Worm (Caenorhabditis elegans) whole organism, late embryonic: ENCODE results near the gene F07A11.1.

Experiments
- K02D7.2 ChIP-seq: sonication (generic microtip); optimal IDR thresholded peaks from 2 replicates; lab custom pipeline; 2017; ENCODE audit warnings: mild to moderate bottlenecking, missing genetic modification characterization, missing compliant biosample characterization
- K09A11.1 ChIP-seq: sonication (generic microtip); optimal IDR thresholded peaks from 2 replicates; lab custom pipeline; 2017; ENCODE audit warnings: antibody characterized with exemption, mild to moderate bottlenecking, missing genetic modification characterization, missing compliant biosample characterization; ENCODE audit not compliant: insufficient read depth
- T23F11.4 ChIP-seq: fragments of 200-800 bp; sonication (Bioruptor generic); optimal IDR thresholded peaks from 2 replicates; lab custom pipeline; 2018; ENCODE audit warnings: mild to moderate bottlenecking, missing genetic modification characterization, missing compliant biosample characterization
- Y22D7AL.16 ChIP-seq: sonication (generic microtip); optimal IDR thresholded peaks from 2 replicates; lab custom pipeline; 2016; ENCODE audit warnings: missing genetic modification characterization, missing compliant biosample characterization
- ama-1 ChIP-seq: fragments of 150-350 bp; optimal IDR thresholded peaks from 2 replicates; lab custom pipeline; 2014
- ceh-14 ChIP-seq: sonication (generic microtip); optimal IDR thresholded peaks from 2 replicates; lab custom pipeline; 2016; ENCODE audit warnings: missing genotype, missing genetic modification characterization, missing compliant biosample characterization
- ceh-18 ChIP-seq: sonication (generic microtip); optimal IDR thresholded peaks from 2 replicates; lab custom pipeline; 2016; ENCODE audit warnings: missing genetic modification characterization, missing compliant biosample characterization
- ceh-19 ChIP-seq: fragments of 200-800 bp; sonication (Bioruptor generic); optimal IDR thresholded peaks from 2 replicates; lab custom pipeline; 2018; ENCODE audit warnings: mild to moderate bottlenecking, missing genetic modification characterization, missing compliant biosample characterization
- ceh-24 ChIP-seq: sonication (generic microtip); optimal IDR thresholded peaks from 2 replicates; lab custom pipeline; 2016; ENCODE audit warnings: mild to moderate bottlenecking, missing genetic modification characterization, missing compliant biosample characterization
- ceh-31 ChIP-seq: sonication (generic microtip); optimal IDR thresholded peaks from 2 replicates; lab custom pipeline; 2016; ENCODE audit warnings: missing genetic modification characterization, missing compliant biosample characterization
- ceh-34 ChIP-seq: sonication (generic microtip); optimal IDR thresholded peaks from 2 replicates; lab custom pipeline; 2016; ENCODE audit warnings: mild to moderate bottlenecking, missing genetic modification characterization, missing compliant biosample characterization
- ceh-6 ChIP-seq: fragments of 200-800 bp; sonication (Bioruptor generic); optimal IDR thresholded peaks from 2 replicates; lab custom pipeline; 2018; ENCODE audit warnings: mild to moderate bottlenecking, missing genetic modification characterization, missing compliant biosample characterization
- dve-1 ChIP-seq: sonication (generic microtip); optimal IDR thresholded peaks from 2 replicates; lab custom pipeline; 2017; ENCODE audit warnings: antibody characterized with exemption, mild to moderate bottlenecking, missing genetic modification characterization, missing compliant biosample characterization
- elt-2 ChIP-seq: sonication (generic microtip); optimal IDR thresholded peaks from 2 replicates; lab custom pipeline; 2016; ENCODE audit warnings: missing genetic modification reagents, missing genetic modification characterization, missing compliant biosample characterization
- fax-1 ChIP-seq: sonication (generic microtip); optimal IDR thresholded peaks from 2 replicates; lab custom pipeline; 2016; ENCODE audit warnings: missing genotype, missing genetic modification characterization, missing compliant biosample characterization
- fkh-10 ChIP-seq: fragments of 150-350 bp; optimal IDR thresholded peaks from 2 replicates; lab custom pipeline; 2014; ENCODE audit warnings: missing biosample characterization, missing genetic modification reagents, missing genetic modification characterization
- fkh-6 ChIP-seq: sonication (generic microtip); optimal IDR thresholded peaks from 2 replicates; lab custom pipeline; 2016; ENCODE audit warnings: missing genetic modification characterization, missing compliant biosample characterization
- gmeb-2 ChIP-seq: sonication (generic microtip); optimal IDR thresholded peaks from 2 replicates; lab custom pipeline; 2016; ENCODE audit warnings: missing genetic modification characterization, inconsistent platforms, missing compliant biosample characterization
- hlh-13 ChIP-seq: fragments of 200-800 bp; sonication (Bioruptor generic); optimal IDR thresholded peaks from 2 replicates; lab custom pipeline; 2018; ENCODE audit warnings: mild to moderate bottlenecking, missing genetic modification characterization, missing compliant biosample characterization
- hlh-15 ChIP-seq: sonication (generic microtip); optimal IDR thresholded peaks from 2 replicates; lab custom pipeline; 2016; ENCODE audit warnings: missing genetic modification characterization, missing compliant biosample characterization
- hlh-30 ChIP-seq: sonication (generic microtip); optimal IDR thresholded peaks from 2 replicates; lab custom pipeline; 2017; ENCODE audit warnings: antibody characterized with exemption, missing genetic modification characterization, missing compliant biosample characterization; ENCODE audit not compliant: insufficient read depth
- hlh-8 ChIP-seq: sonication (generic microtip); optimal IDR thresholded peaks from 2 replicates; lab custom pipeline; 2016; ENCODE audit warnings: missing genotype, missing genetic modification characterization, missing compliant biosample characterization
- lim-6 ChIP-seq: sonication (generic microtip); optimal IDR thresholded peaks from 2 replicates; lab custom pipeline; 2016; ENCODE audit warnings: missing genetic modification characterization, missing compliant biosample characterization
- lin-11 ChIP-seq: fragments of 200-800 bp; sonication (Bioruptor generic); optimal IDR thresholded peaks from 2 replicates; lab custom pipeline; 2018; ENCODE audit warnings: mild to moderate bottlenecking, missing genetic modification characterization, missing compliant biosample characterization
- madf-2 ChIP-seq: sonication (generic microtip); optimal IDR thresholded peaks from 2 replicates; lab custom pipeline; 2017; ENCODE audit warnings: missing genetic modification characterization, missing compliant biosample characterization
- nfya-1 ChIP-seq: sonication (generic microtip); optimal IDR thresholded peaks from 2 replicates; lab custom pipeline; 2017; ENCODE audit warnings: missing genetic modification characterization, mild to moderate bottlenecking, missing compliant biosample characterization, antibody characterized with exemption, moderate library complexity
- nhr-232 ChIP-seq: sonication (generic microtip); optimal IDR thresholded peaks from 2 replicates; lab custom pipeline; 2016; ENCODE audit warnings: missing genetic modification characterization, missing compliant biosample characterization
- odd-2 ChIP-seq: sonication (generic microtip); optimal IDR thresholded peaks from 2 replicates; lab custom pipeline; 2017; ENCODE audit warnings: antibody characterized with exemption, mild to moderate bottlenecking, missing genetic modification characterization, missing compliant biosample characterization
- pat-9 ChIP-seq: fragments of 200-800 bp; sonication (Bioruptor generic); optimal IDR thresholded peaks from 2 replicates; lab custom pipeline; 2018; ENCODE audit warnings: mild to moderate bottlenecking, missing genetic modification characterization, moderate library complexity, missing compliant biosample characterization
- pha-2 ChIP-seq: sonication (generic microtip); optimal IDR thresholded peaks from 2 replicates; lab custom pipeline; 2017; ENCODE audit warnings: mild to moderate bottlenecking, missing genetic modification characterization, missing compliant biosample characterization
- pqm-1 ChIP-seq: sonication (generic microtip); optimal IDR thresholded peaks from 2 replicates; lab custom pipeline; 2016; ENCODE audit warnings: missing genetic modification characterization, missing compliant biosample characterization
- pros-1 ChIP-seq: fragments of 150-350 bp; optimal IDR thresholded peaks from 2 replicates; lab custom pipeline; 2014; ENCODE audit warnings: missing biosample characterization, missing genetic modification reagents, missing genetic modification characterization
- ref-2 ChIP-seq: sonication (generic microtip); optimal IDR thresholded peaks from 2 replicates; lab custom pipeline; 2016; ENCODE audit warnings: missing genetic modification characterization, missing compliant biosample characterization
- sdc-2 ChIP-seq: sonication (generic microtip); optimal IDR thresholded peaks from 2 replicates; lab custom pipeline; 2016; ENCODE audit warnings: missing genotype, missing genetic modification characterization, missing compliant biosample characterization
- sox-2 ChIP-seq: fragments of 200-800 bp; sonication (Bioruptor generic); IDR thresholded peaks from 2 replicates; pipeline ENCODE4 v1.3.6; 2022; ENCODE audit warnings: missing genetic modification reagents, missing genetic modification characterization, missing compliant biosample characterization
- sox-4 ChIP-seq: sonication (generic microtip); optimal IDR thresholded peaks from 2 replicates; lab custom pipeline; 2017; ENCODE audit warnings: mild to moderate bottlenecking, missing genetic modification characterization, inconsistent platforms, missing compliant biosample characterization
- syd-9 ChIP-seq: sonication (generic microtip); optimal IDR thresholded peaks from 2 replicates; lab custom pipeline; 2016; ENCODE audit warnings: mild to moderate bottlenecking, missing genetic modification characterization, moderate library complexity, missing compliant biosample characterization
- tbx-2 ChIP-seq: sonication (generic microtip); optimal IDR thresholded peaks from 2 replicates; lab custom pipeline; 2016; ENCODE audit warnings: missing genetic modification characterization, missing compliant biosample characterization
- tbx-7 ChIP-seq: sonication (generic microtip); optimal IDR thresholded peaks from 2 replicates; lab custom pipeline; 2016; ENCODE audit warnings: missing genotype, missing genetic modification characterization, missing compliant biosample characterization
- ttx-3 ChIP-seq: sonication (generic microtip); optimal IDR thresholded peaks from 2 replicates; lab custom pipeline; 2016; ENCODE audit warnings: missing genetic modification reagents, missing genetic modification characterization, missing compliant biosample characterization
- unc-3 ChIP-seq, 2 experiments: fragments of 200-800 bp in 1 of 2; sonication (Bioruptor generic) in 1 of 2; sonication (generic microtip) in 1 of 2; conservative IDR thresholded peaks in 1 of 2; optimal IDR thresholded peaks in 1 of 2; 2 replicates each; pipeline versions ENCODE4 v1.3.6 to Lab custom; 2016 to 2022; ENCODE audit warnings: missing compliant biosample characterization in 2 of 2, missing genetic modification characterization in 2 of 2, missing genetic modification reagents in 1 of 2
- unc-86 ChIP-seq: sonication (generic microtip); optimal IDR thresholded peaks from 2 replicates; lab custom pipeline; 2016; ENCODE audit warnings: missing genetic modification characterization, missing compliant biosample characterization
- ztf-16 ChIP-seq: sonication (generic microtip); optimal IDR thresholded peaks from 2 replicates; lab custom pipeline; 2017; ENCODE audit warnings: missing genetic modification characterization, missing compliant biosample characterization

The F07A11.1 gene

DNA sequence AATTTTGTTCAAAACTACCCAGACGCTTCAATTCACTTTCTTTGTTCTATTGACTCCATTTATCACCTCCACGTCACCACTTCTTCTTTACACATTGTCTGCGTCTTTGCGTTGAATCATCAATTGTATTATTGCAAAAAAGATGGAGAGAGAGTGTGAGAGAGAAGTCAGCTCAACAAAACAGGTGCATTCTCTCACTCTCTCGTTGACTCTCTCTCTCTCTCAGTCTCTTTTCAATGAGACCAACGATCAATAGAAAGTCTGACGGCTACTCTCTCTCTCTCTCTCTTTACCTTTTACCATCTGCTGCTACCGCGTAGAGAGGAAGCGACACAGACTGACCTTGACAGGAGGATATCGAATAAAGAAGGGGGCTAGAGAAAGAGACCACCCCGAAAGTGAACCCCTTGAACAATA lies 43.8 kb upstream of the F07A11.1 start (continued):
- no peak for TF ChIP-seq hlh-15 (tag; lab: Kevin White, UChicago)
- TF ChIP-seq T23F11.4 (GFP tag; lab: Kevin White, UChicago), result no peak
- TF ChIP-seq dve-1 (tag; lab: Kevin White, UChicago), result peak; percentile 54
- peak; percentile 79 for TF ChIP-seq sox-2 (GFP tag; lab: Robert Waterston, UW)
- TF ChIP-seq odd-2 (tag; lab: Kevin White, UChicago), result no peak
- peak; percentile 33 for TF ChIP-seq pat-9 (tag; lab: Kevin White, UChicago)
- TF ChIP-seq ttx-3, result no peak
- TF ChIP-seq sdc-2, result peak; percentile 39
- TF ChIP-seq hlh-13, result no peak
- TF ChIP-seq pha-2, result no peak
- no peak for TF ChIP-seq nhr-232 (tag; lab: Kevin White, UChicago)
- TF ChIP-seq elt-2, result no peak
- TF ChIP-seq ceh-34 (tag; lab: Kevin White, UChicago), result no peak
- TF ChIP-seq ceh-24, result no peak
- no peak for TF ChIP-seq unc-86 (tag; lab: Kevin White, UChicago)
- peak; percentile 84 for TF ChIP-seq madf-2 (tag; lab: Kevin White, UChicago)
- TF ChIP-seq K09A11.1, result peak; percentile 55
- TF ChIP-seq ceh-14 (tag; lab: Kevin White, UChicago), result no peak
- no peak for TF ChIP-seq fax-1
- peak; percentile 90 for TF ChIP-seq ref-2 (tag; lab: Kevin White, UChicago)
- no peak for TF ChIP-seq pqm-1 (tag; lab: Kevin White, UChicago)
- TF ChIP-seq tbx-2 (tag; lab: Kevin White, UChicago), result peak; percentile 56
- peak; percentile 81 for TF ChIP-seq ama-1 (lab: Kevin White, UChicago)
- peak; percentile 36 for TF ChIP-seq Y22D7AL.16 (tag; lab: Kevin White, UChicago)
- no peak for TF ChIP-seq lim-6
- peak; percentile 5 for TF ChIP-seq ceh-6 (GFP tag; lab: Kevin White, UChicago)
- peak; percentile 74 for TF ChIP-seq ceh-31
- no peak for TF ChIP-seq ceh-19 (GFP tag; lab: Kevin White, UChicago)
- no peak for TF ChIP-seq fkh-6 (tag; lab: Kevin White, UChicago)
- TF ChIP-seq syd-9 (tag; lab: Kevin White, UChicago), result no peak
- no peak for TF ChIP-seq gmeb-2 (tag; lab: Kevin White, UChicago)
- TF ChIP-seq K02D7.2 (tag; lab: Kevin White, UChicago), result no peak
- TF ChIP-seq fkh-10 (GFP tag; lab: Kevin White, UChicago), result no peak
- peak; percentile 29 for TF ChIP-seq ceh-18 (tag; lab: Kevin White, UChicago)
- TF ChIP-seq hlh-30, result peak; percentile 67
- TF ChIP-seq sox-4 (tag; lab: Kevin White, UChicago), result no peak
- peak; percentile 89 for TF ChIP-seq nfya-1 (tag; lab: Kevin White, UChicago)
- TF ChIP-seq unc-3 (GFP tag; conservative IDR thresholded peaks at IDR 0.05; lab: Robert Waterston, UW), result no peak
- no peak for TF ChIP-seq unc-3 (tag; optimal IDR thresholded peaks at IDR 0.05; lab: Kevin White, UChicago)
- peak; percentile 35 for TF ChIP-seq hlh-8
- no peak for TF ChIP-seq lin-11 (tag; lab: Kevin White, UChicago)
- TF ChIP-seq ztf-16 (tag; lab: Kevin White, UChicago), result no peak
- TF ChIP-seq pros-1 (tag; lab: Kevin White, UChicago), result peak; percentile 87
- TF ChIP-seq tbx-7 (tag; lab: Kevin White, UChicago), result peak; percentile 33
- TF ChIP-seq, all 69 proteins: peak for 26
